Fruit fly (Drosophila melanogaster) whole organism, pupa: ENCODE results near the gene CG31141.
A peak's percentile ranks its signal among the peaks of the same experiment; 100 is the strongest.

Experiments used
- CG10348 ChIP-seq: fragments of 200-800 bp; sonication (Bioruptor generic); IDR thresholded peaks from 2 replicates; pipeline ENCODE4 v1.3.6; 2022; ENCODE audit warnings: missing biosample characterization, missing genetic modification characterization
- CG12605 ChIP-seq: fragments of 200-800 bp; sonication (Bioruptor generic); IDR thresholded peaks from 2 replicates; pipeline ENCODE4 v1.3.6; 2022; ENCODE audit warnings: missing biosample characterization, missing genetic modification characterization
- CG13204 ChIP-seq: fragments of 200-800 bp; sonication (Bioruptor generic); optimal IDR thresholded peaks from 2 replicates; lab custom pipeline; 2018; ENCODE audit warnings: missing biosample characterization, mild to moderate bottlenecking, missing genetic modification characterization, moderate library complexity
- CG14655 ChIP-seq: fragments of 200-800 bp; sonication (Bioruptor generic); optimal IDR thresholded peaks from 3 replicates; lab custom pipeline; 2017; ENCODE audit warnings: mild to moderate bottlenecking, missing biosample characterization, missing genetic modification reagents, missing genetic modification characterization
- CG15710 ChIP-seq: fragments of 200-800 bp; sonication (Bioruptor generic); optimal IDR thresholded peaks from 2 replicates; lab custom pipeline; 2018; ENCODE audit warnings: missing biosample characterization, mild to moderate bottlenecking, missing genetic modification characterization, moderate library complexity
- CG17806 ChIP-seq: fragments of 200-800 bp; sonication (Bioruptor generic); optimal IDR thresholded peaks from 2 replicates; lab custom pipeline; 2018; ENCODE audit warnings: missing biosample characterization, mild to moderate bottlenecking, missing genetic modification characterization, moderate library complexity
- CG32121 ChIP-seq: fragments of 200-800 bp; sonication (Bioruptor generic); IDR thresholded peaks from 2 replicates; pipeline ENCODE4 v1.3.6; 2022; ENCODE audit warnings: missing biosample characterization, missing genetic modification characterization
- CG34367 ChIP-seq: fragments of 200-800 bp; sonication (Bioruptor generic); optimal IDR thresholded peaks from 2 replicates; lab custom pipeline; 2018; ENCODE audit warnings: missing biosample characterization, mild to moderate bottlenecking, missing genetic modification characterization
- CG4496 ChIP-seq: fragments of 200-800 bp; sonication (Bioruptor generic); IDR thresholded peaks from 3 replicates; pipeline ENCODE4 v1.3.6; 2022; ENCODE audit warnings: missing biosample characterization, missing genetic modification characterization
- CG8159 ChIP-seq: fragments of 200-800 bp; sonication (Bioruptor generic); optimal IDR thresholded peaks from 3 replicates; lab custom pipeline; 2018; ENCODE audit warnings: missing biosample characterization, mild to moderate bottlenecking, missing genetic modification characterization, moderate library complexity
- CG8301 ChIP-seq: fragments of 200-800 bp; sonication (Bioruptor generic); optimal IDR thresholded peaks from 2 replicates; lab custom pipeline; 2018; ENCODE audit warnings: missing biosample characterization, mild to moderate bottlenecking, missing genetic modification characterization
- CG9948 ChIP-seq: fragments of 200-800 bp; sonication (Bioruptor generic); optimal IDR thresholded peaks from 2 replicates; lab custom pipeline; 2018; ENCODE audit warnings: missing biosample characterization, mild to moderate bottlenecking, missing genetic modification characterization, moderate library complexity
- D1 ChIP-seq: fragments of 200-800 bp; sonication (Bioruptor generic); optimal IDR thresholded peaks from 2 replicates; lab custom pipeline; 2018; ENCODE audit warnings: missing biosample characterization, mild to moderate bottlenecking, missing genetic modification characterization, moderate library complexity
- EcR ChIP-seq: fragments of 200-800 bp; sonication (Bioruptor generic); optimal IDR thresholded peaks from 3 replicates; lab custom pipeline; 2019; ENCODE audit warnings: missing biosample characterization, missing genetic modification characterization, mild to moderate bottlenecking, moderate library complexity, missing genetic modification reagents
- Ets98B ChIP-seq: fragments of 200-800 bp; sonication (Bioruptor generic); IDR thresholded peaks from 2 replicates; pipeline ENCODE4 v1.3.6; 2022; ENCODE audit warnings: missing biosample characterization, missing genetic modification characterization
- Pif1A ChIP-seq: fragments of 200-800 bp; sonication (Bioruptor generic); optimal IDR thresholded peaks from 3 replicates; lab custom pipeline; 2016; ENCODE audit warnings: missing biosample characterization, missing genetic modification characterization
- Pif1B ChIP-seq: fragments of 200-800 bp; sonication (Bioruptor generic); optimal IDR thresholded peaks from 3 replicates; lab custom pipeline; 2016; ENCODE audit warnings: missing biosample characterization, missing genetic modification characterization
- Snoo ChIP-seq: fragments of 200-800 bp; sonication (Bioruptor generic); optimal IDR thresholded peaks from 3 replicates; lab custom pipeline; 2017; ENCODE audit warnings: missing biosample characterization, mild to moderate bottlenecking, missing genetic modification characterization, inconsistent platforms
- fd96Ca ChIP-seq: fragments of 200-800 bp; sonication (Bioruptor generic); IDR thresholded peaks from 3 replicates; pipeline ENCODE4 v1.3.6; 2022; ENCODE audit warnings: missing biosample characterization, missing genetic modification characterization
- gl ChIP-seq: fragments of 200-800 bp; sonication (Bioruptor generic); optimal IDR thresholded peaks from 2 replicates; lab custom pipeline; 2018; ENCODE audit warnings: missing biosample characterization, mild to moderate bottlenecking, missing genetic modification characterization
- rn ChIP-seq: fragments of 200-800 bp; sonication (Bioruptor generic); IDR thresholded peaks from 2 replicates; pipeline ENCODE4 v1.3.6; 2022; ENCODE audit warnings: missing biosample characterization, missing genetic modification characterization

Gene CG31141

DNA sequence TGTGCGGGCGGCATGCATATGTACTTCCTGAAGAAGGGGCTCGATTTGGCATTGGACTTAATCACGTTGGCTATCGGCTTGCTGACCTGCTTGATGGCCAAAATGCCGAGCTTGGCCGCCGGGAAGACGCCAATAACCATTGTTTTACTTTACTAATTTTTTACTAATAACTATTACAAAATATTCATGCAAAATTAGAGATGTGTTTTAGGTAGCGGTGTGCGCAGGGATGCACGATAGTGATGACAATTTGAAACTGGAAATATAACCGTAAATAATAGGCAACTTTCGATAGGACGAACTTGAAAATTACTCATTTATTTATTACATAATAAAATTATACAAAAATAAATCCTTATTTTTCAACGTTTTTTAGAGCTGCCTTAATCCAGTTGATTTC, 4.3 kb downstream of the CG31141 start, which contains the start of gene CG13601:
TSS of gene CG13601 (minus strand) at position 206 of the 400 bp plus-strand sequence.
- no peak for TF ChIP-seq CG10348
- 0 out of 3 replicates have a peak, but pooled peaks have one; percentile 24 for TF ChIP-seq CG4496 (GFP tag; lab: Robert Waterston, UW)
- no peak for TF ChIP-seq fd96Ca (GFP tag; lab: Robert Waterston, UW)
- no peak for TF ChIP-seq rn (GFP tag; lab: Robert Waterston, UW)
- TF ChIP-seq EcR (GFP tag; lab: Kevin White, UChicago) = no peak
- TF ChIP-seq CG34367 = no peak
- TF ChIP-seq, all 21 proteins: peak for 1

DNA sequence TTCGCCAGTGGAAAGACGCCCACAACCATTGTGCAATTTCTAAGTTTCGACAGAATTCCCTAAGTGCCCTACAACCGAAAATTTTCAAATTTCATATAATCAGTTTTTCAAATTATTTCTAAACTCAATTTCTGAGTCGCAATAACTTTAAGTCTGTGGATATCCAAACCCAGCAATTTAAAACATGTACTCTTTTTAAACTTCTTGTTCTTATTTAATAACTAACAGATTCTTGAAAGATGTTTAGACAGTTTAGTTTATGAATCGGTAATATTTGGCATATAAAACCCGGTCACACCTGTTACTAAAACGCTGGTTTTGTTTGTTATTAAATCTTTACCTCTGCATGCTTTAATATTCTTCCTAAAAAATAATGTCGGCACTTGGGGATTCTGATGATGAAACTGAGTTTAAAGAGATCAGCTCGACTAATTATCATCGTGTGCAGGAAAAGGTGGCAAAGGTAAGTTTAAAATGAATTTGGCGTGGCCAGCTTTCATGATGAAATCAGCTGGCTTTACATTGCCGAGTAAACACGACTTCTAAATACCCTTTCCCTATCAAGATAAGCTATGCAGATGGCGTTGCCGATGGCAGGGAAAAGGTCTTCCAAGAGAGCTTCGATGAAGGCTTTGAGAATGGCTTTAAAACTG, 6.0 kb downstream of the CG31141 start, which contains the start of the genes CG43998, CG43999 and CG31142:
TSS of gene CG43998 (minus strand) at position 51 of the 653 bp plus-strand sequence.
TSS of gene CG43999 (minus strand) at position 51 of the 653 bp plus-strand sequence.
TSS of gene CG31142 (plus strand) at position 294 of the 653 bp plus-strand sequence.
- TF ChIP-seq Ets98B (no peak), Snoo (tag; lab: Kevin White, UChicago) (peak; percentile 4), CG17806 (tag; lab: Kevin White, UChicago) (no peak), CG10348 (no peak)

DNA sequence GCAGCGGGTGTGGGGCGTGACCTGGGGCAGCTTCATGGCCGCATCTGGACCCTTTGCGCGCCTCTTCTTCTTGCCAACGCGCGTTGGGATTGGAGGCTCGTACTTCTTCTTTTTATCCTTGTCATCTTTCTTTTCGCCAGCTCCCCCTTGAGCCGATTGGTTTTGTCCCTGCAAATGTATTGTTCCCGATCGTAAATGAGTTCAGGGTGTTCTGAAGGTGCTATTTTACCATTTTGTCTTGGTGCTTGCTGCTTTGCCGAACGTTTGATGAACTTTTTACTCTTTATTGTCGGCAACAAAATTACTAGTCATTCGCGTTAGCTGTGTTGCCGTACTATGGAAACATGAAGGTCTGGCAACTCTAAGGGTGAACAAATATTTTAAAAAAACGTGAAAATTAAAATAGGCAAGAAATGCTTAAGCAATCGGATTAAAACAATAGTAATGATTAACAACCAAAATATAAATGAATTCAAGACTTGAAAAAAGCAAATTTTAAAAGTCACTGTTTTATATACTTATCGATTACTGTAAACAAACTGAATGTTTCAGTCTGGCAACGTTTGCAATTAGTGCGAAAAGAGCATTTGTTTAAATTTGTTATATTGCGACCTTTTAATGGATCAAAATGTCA, 8.1 kb downstream of the CG31141 start, which contains the start of the genes Rpt2 and CG13599:
TSS of gene Rpt2 (minus strand) at position 464 of the 634 bp plus-strand sequence.
TSS of gene CG13599 (plus strand) at position 545 of the 634 bp plus-strand sequence.
- TF ChIP-seq CG4496 (GFP tag; lab: Robert Waterston, UW) (no peak), CG14655 (GFP tag; lab: Kevin White, UChicago) (no peak), Pif1B (GFP tag; lab: Kevin White, UChicago) (no peak), Pif1A (no peak), gl (tag; lab: Kevin White, UChicago) (no peak), CG32121 (GFP tag; lab: Robert Waterston, UW) (no peak), EcR (GFP tag; lab: Kevin White, UChicago) (peak; percentile 18), Ets98B (no peak)

DNA sequence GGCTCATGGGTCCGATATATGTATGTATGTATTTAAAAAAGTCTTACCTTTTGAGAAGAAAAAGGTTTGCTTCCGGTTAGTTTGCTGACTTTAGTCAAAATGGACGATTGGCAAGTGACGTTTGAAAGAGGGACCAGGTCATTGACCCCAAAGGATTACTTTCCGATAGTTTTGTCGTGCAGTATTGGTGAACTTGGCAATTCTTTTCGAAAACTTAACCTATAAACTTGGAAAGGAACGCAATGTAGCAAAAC, 10.3 kb downstream of the CG31141 start, which contains the start of gene RpS19b:
TSS of gene RpS19b (minus strand) at position 101 of the 254 bp plus-strand sequence.
- no peak for TF ChIP-seq CG9948 (tag; lab: Kevin White, UChicago)
- TF ChIP-seq CG12605 (GFP tag; lab: Robert Waterston, UW) = no peak
- no peak for TF ChIP-seq EcR (GFP tag; lab: Kevin White, UChicago)

DNA sequence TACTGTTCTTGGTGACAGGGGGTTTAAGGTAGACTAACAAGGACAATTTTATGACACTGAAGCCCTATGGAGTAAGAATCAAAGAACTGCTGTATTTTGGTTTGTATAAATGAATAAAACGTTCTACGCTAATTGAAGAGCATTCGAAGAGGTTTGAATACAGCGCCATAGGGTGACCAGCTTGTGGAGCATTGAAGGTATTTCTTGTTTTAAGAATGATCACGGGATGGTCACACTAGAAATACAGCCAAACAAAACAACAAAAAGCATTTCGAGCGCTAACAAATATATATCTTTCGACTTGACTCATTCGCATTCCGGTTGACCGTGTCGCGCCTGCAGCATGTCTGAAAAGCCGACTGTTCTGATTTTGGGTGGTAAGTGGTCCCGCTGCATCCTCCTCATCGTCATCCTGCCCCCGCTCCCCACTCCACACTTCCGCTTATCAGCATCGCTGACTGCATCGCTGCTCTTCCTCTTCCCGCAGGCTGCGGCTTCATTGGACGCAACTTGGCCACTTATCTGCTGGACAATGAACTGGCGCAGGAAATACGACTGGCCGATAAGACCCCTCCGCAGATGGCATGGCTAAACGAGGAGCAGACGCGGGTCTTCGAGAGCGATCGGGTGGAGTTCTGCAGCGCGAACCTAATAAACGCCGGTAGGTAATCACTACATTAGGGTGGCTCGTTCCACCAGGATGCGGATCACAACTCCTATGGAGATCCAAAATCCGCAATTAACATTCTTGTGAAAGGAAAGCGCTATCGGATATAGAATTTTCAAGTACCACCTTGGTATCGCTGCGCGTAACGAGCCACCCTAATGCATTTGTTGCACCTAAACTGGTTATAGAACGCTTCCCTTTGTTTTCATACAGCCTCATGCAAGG, 10.8 kb downstream of the CG31141 start, which contains the start of gene CG5854:
TSS of gene CG5854 (plus strand) at position 229 of the 892 bp plus-strand sequence.
- TF ChIP-seq D1 (tag; lab: Kevin White, UChicago) (no peak), CG9948 (tag; lab: Kevin White, UChicago) (peak; percentile 91), fd96Ca (GFP tag; lab: Robert Waterston, UW) (peak; percentile 99), Pif1B (GFP tag; lab: Kevin White, UChicago) (peak; percentile 97), gl (tag; lab: Kevin White, UChicago) (peak; percentile 93), rn (GFP tag; lab: Robert Waterston, UW) (peak; percentile 94), Ets98B (peak; percentile 99), CG32121 (GFP tag; lab: Robert Waterston, UW) (peak; percentile 96), Pif1A (peak; percentile 98), CG17806 (tag; lab: Kevin White, UChicago) (peak; percentile 92), CG12605 (GFP tag; lab: Robert Waterston, UW) (peak; percentile 98), CG10348 (peak; percentile 83), CG34367 (peak; percentile 95), EcR (GFP tag; lab: Kevin White, UChicago) (peak; percentile 98), CG4496 (GFP tag; lab: Robert Waterston, UW) (peak; percentile 99), CG13204 (GFP tag; lab: Kevin White, UChicago) (peak; percentile 93), CG15710 (peak; percentile 96), CG14655 (GFP tag; lab: Kevin White, UChicago) (peak; percentile 98), CG8159 (tag; lab: Kevin White, UChicago) (peak; percentile 96), CG8301 (tag; lab: Kevin White, UChicago) (peak; percentile 96), Snoo (tag; lab: Kevin White, UChicago) (peak; percentile 95)
